Fruit fly (Drosophila melanogaster) whole organism, embryonic: ENCODE results near the gene CG9444.

Source experiments
- Atf-2 ChIP-seq: fragments of 200-800 bp; sonication (Bioruptor generic); optimal IDR thresholded peaks from 2 replicates; lab custom pipeline; 2016; ENCODE audit warnings: missing biosample characterization, missing genetic modification characterization
- Atf3 ChIP-seq: fragments of 200-800 bp; sonication (Bioruptor generic); optimal IDR thresholded peaks from 3 replicates; lab custom pipeline; 2016; ENCODE audit warnings: missing biosample characterization, missing genetic modification characterization
- Awh ChIP-seq: fragments of 200-800 bp; sonication (Bioruptor generic); IDR thresholded peaks from 2 replicates; pipeline ENCODE4, ENCODE4 v1.3.6; 2022; ENCODE audit warnings: missing biosample characterization, missing genetic modification characterization
- BEAF-32 ChIP-seq: fragments of 200-800 bp; sonication (Bioruptor generic); optimal IDR thresholded peaks from 3 replicates; lab custom pipeline; 2017; ENCODE audit warnings: missing biosample characterization, missing genetic modification characterization, mild to moderate bottlenecking, moderate library complexity, missing genetic modification reagents
- Blimp-1 ChIP-seq: fragments of 200-800 bp; sonication (Bioruptor generic); optimal IDR thresholded peaks from 3 replicates; lab custom pipeline; 2018; ENCODE audit warnings: missing biosample characterization, missing genetic modification characterization, mild to moderate bottlenecking, moderate library complexity, missing genetic modification reagents
- Bteb2 ChIP-seq: fragments of 200-800 bp; sonication (Bioruptor generic); optimal IDR thresholded peaks from 2 replicates; lab custom pipeline; 2016; ENCODE audit warnings: missing biosample characterization, missing genetic modification characterization
- CG10267 ChIP-seq: fragments of 200-800 bp; sonication (Bioruptor generic); optimal IDR thresholded peaks from 2 replicates; lab custom pipeline; 2018; ENCODE audit warnings: missing biosample characterization, mild to moderate bottlenecking, missing genetic modification characterization, moderate library complexity
- CG10462 ChIP-seq: fragments of 200-800 bp; sonication (Bioruptor generic); optimal IDR thresholded peaks from 2 replicates; lab custom pipeline; 2016; ENCODE audit warnings: missing biosample characterization, missing genetic modification characterization
- CG11093 ChIP-seq: fragments of 200-800 bp; sonication (Bioruptor generic); IDR thresholded peaks from 3 replicates; pipeline ENCODE4 v1.3.6; 2022; ENCODE audit warnings: missing biosample characterization, missing genetic modification characterization
- CG11398 ChIP-seq: fragments of 200-800 bp; sonication (Bioruptor generic); optimal IDR thresholded peaks from 2 replicates; lab custom pipeline; 2016; ENCODE audit warnings: missing biosample characterization, missing genetic modification characterization
- CG11696 ChIP-seq: fragments of 200-800 bp; sonication (Bioruptor generic); IDR thresholded peaks from 2 replicates; pipeline ENCODE4 v1.3.6; 2022; ENCODE audit warnings: missing biosample characterization, missing genetic modification characterization
- CG14014 ChIP-seq: fragments of 200-800 bp; sonication (Bioruptor generic); IDR thresholded peaks from 2 replicates; pipeline ENCODE4 v1.3.6; 2022; ENCODE audit warnings: missing biosample characterization, missing genetic modification characterization
- CG14050 ChIP-seq: fragments of 200-800 bp; sonication (Bioruptor generic); IDR thresholded peaks from 3 replicates; pipeline ENCODE4 v1.3.6; 2022; ENCODE audit warnings: missing biosample characterization, missing genetic modification characterization
- CG1602 ChIP-seq: fragments of 200-800 bp; sonication (Bioruptor generic); optimal IDR thresholded peaks from 3 replicates; lab custom pipeline; 2016; ENCODE audit warnings: missing biosample characterization, missing genetic modification characterization
- CG1603 ChIP-seq: fragments of 200-800 bp; sonication (Bioruptor generic); optimal IDR thresholded peaks from 2 replicates; lab custom pipeline; 2019; ENCODE audit warnings: missing biosample characterization, mild to moderate bottlenecking, missing genetic modification characterization, moderate library complexity
- CG16815 ChIP-seq: fragments of 200-800 bp; sonication (Bioruptor generic); optimal IDR thresholded peaks from 3 replicates; lab custom pipeline; 2017; ENCODE audit warnings: missing biosample characterization, mild to moderate bottlenecking, missing genetic modification characterization
- CG3163 ChIP-seq: fragments of 200-800 bp; sonication (Bioruptor generic); optimal IDR thresholded peaks from 3 replicates; lab custom pipeline; 2016; ENCODE audit warnings: missing biosample characterization, missing genetic modification characterization
- CG32532 ChIP-seq: fragments of 200-800 bp; sonication (Bioruptor generic); IDR thresholded peaks from 2 replicates; pipeline ENCODE4 v1.3.6; 2022; ENCODE audit warnings: missing biosample characterization, missing genetic modification characterization
- CG3407 ChIP-seq: fragments of 200-800 bp; sonication (Bioruptor generic); optimal IDR thresholded peaks from 2 replicates; lab custom pipeline; 2018; ENCODE audit warnings: missing biosample characterization, mild to moderate bottlenecking, missing genetic modification characterization
- CG4282 ChIP-seq: fragments of 200-800 bp; sonication (Bioruptor generic); optimal IDR thresholded peaks from 2 replicates; lab custom pipeline; 2016; ENCODE audit warnings: missing biosample characterization, missing genetic modification characterization
- CG4820 ChIP-seq: fragments of 200-800 bp; sonication (Bioruptor generic); optimal IDR thresholded peaks from 3 replicates; lab custom pipeline; 2016; ENCODE audit warnings: missing biosample characterization, missing genetic modification characterization
- CG5180 ChIP-seq: fragments of 200-800 bp; sonication (Bioruptor generic); optimal IDR thresholded peaks from 3 replicates; lab custom pipeline; 2017; ENCODE audit warnings: missing biosample characterization, missing genetic modification characterization, mild to moderate bottlenecking, moderate library complexity, missing genetic modification reagents
- CG5245 ChIP-seq: fragments of 200-800 bp; sonication (Bioruptor generic); optimal IDR thresholded peaks from 3 replicates; lab custom pipeline; 2016; ENCODE audit warnings: missing biosample characterization, missing genetic modification characterization
- CG6791 ChIP-seq: fragments of 200-800 bp; sonication (Bioruptor generic); IDR thresholded peaks from 3 replicates; pipeline ENCODE4 v1.3.6; 2022; ENCODE audit warnings: missing biosample characterization, missing genetic modification characterization; ENCODE audit not compliant: partially characterized antibody
- CG7987 ChIP-seq: fragments of 200-800 bp; sonication (Bioruptor generic); optimal IDR thresholded peaks from 2 replicates; lab custom pipeline; 2018; ENCODE audit warnings: missing biosample characterization, mild to moderate bottlenecking, missing genetic modification characterization, moderate library complexity
- CG8290 ChIP-seq, 3 experiments: fragments of 200-800 bp; sonication (Bioruptor generic); optimal IDR thresholded peaks; 2 replicates each; lab custom pipeline; 2016 to 2019; ENCODE audit warnings: missing biosample characterization in 3 of 3, missing genetic modification characterization in 3 of 3, mild to moderate bottlenecking in 2 of 3, moderate library complexity in 1 of 3
- CG9797 ChIP-seq: fragments of 200-800 bp; sonication (Bioruptor generic); optimal IDR thresholded peaks from 3 replicates; lab custom pipeline; 2018; ENCODE audit warnings: missing biosample characterization, mild to moderate bottlenecking, missing genetic modification characterization
- CG9876 ChIP-seq: fragments of 200-800 bp; sonication (Bioruptor generic); optimal IDR thresholded peaks from 2 replicates; lab custom pipeline; 2016; ENCODE audit warnings: missing biosample characterization, missing genetic modification characterization
- Dad ChIP-seq: fragments of 200-800 bp; sonication (Bioruptor generic); optimal IDR thresholded peaks from 3 replicates; lab custom pipeline; 2016; ENCODE audit warnings: missing biosample characterization, missing genetic modification characterization
- Med ChIP-seq: fragments of 200-800 bp; sonication (Bioruptor generic); peaks from one replicate; lab custom pipeline; 2016; ENCODE audit warnings: missing biosample characterization, missing genetic modification characterization, mild to moderate bottlenecking, inconsistent platforms, moderate library complexity
- Rfx ChIP-seq: fragments of 200-800 bp; sonication (Bioruptor generic); IDR thresholded peaks from 2 replicates; pipeline ENCODE4 v1.3.6; 2022; ENCODE audit warnings: missing biosample characterization, missing genetic modification characterization
- TFAM ChIP-seq: fragments of 200-800 bp; sonication (Bioruptor generic); optimal IDR thresholded peaks from 2 replicates; lab custom pipeline; 2017; ENCODE audit warnings: missing biosample characterization, missing genetic modification characterization, inconsistent platforms
- Usf ChIP-seq: fragments of 200-800 bp; sonication (Bioruptor generic); optimal IDR thresholded peaks from 2 replicates; lab custom pipeline; 2017; ENCODE audit warnings: missing genotype, missing biosample characterization, missing genetic modification characterization
- al ChIP-seq: fragments of 200-800 bp; sonication (Bioruptor generic); IDR thresholded peaks from 2 replicates; pipeline ENCODE4 v1.3.6; 2022; ENCODE audit warnings: missing biosample characterization, missing genetic modification characterization
- bsh ChIP-seq, 2 experiments: fragments of 200-800 bp; sonication (Bioruptor generic); optimal IDR thresholded peaks; 2 replicates each; lab custom pipeline; 2017 to 2018; ENCODE audit warnings: mild to moderate bottlenecking in 2 of 2, missing biosample characterization in 2 of 2, missing genetic modification characterization in 2 of 2, moderate library complexity in 1 of 2
- corto ChIP-seq: fragments of 200-800 bp; sonication (Bioruptor generic); optimal IDR thresholded peaks from 2 replicates; lab custom pipeline; 2016; ENCODE audit warnings: missing biosample characterization, mild to moderate bottlenecking, missing genetic modification characterization, moderate library complexity
- crp ChIP-seq, 2 experiments: fragments of 200-800 bp; sonication (Bioruptor generic); optimal IDR thresholded peaks; 2 replicates in 1 of 2; 3 replicates in 1 of 2; lab custom pipeline; 2017; ENCODE audit warnings: missing biosample characterization in 2 of 2, missing genetic modification characterization in 2 of 2, mild to moderate bottlenecking in 1 of 2, moderate library complexity in 1 of 2
- fd64A ChIP-seq: fragments of 200-800 bp; sonication (Bioruptor generic); optimal IDR thresholded peaks from 3 replicates; lab custom pipeline; 2018; ENCODE audit warnings: missing biosample characterization, mild to moderate bottlenecking, missing genetic modification characterization
- gce ChIP-seq: fragments of 200-800 bp; sonication (Bioruptor generic); IDR thresholded peaks from 3 replicates; pipeline ENCODE4 v1.3.6; 2022; ENCODE audit warnings: missing biosample characterization, missing genetic modification characterization
- grn ChIP-seq: fragments of 200-800 bp; sonication (Bioruptor generic); optimal IDR thresholded peaks from 3 replicates; lab custom pipeline; 2017; ENCODE audit warnings: missing biosample characterization, missing genetic modification characterization
- p53 ChIP-seq: fragments of 200-800 bp; sonication (Bioruptor generic); optimal IDR thresholded peaks from 2 replicates; lab custom pipeline; 2016; ENCODE audit warnings: missing biosample characterization, missing genetic modification characterization
- pros ChIP-seq: fragments of 200-800 bp; sonication (Bioruptor generic); optimal IDR thresholded peaks from 3 replicates; lab custom pipeline; 2019; ENCODE audit warnings: missing biosample characterization, mild to moderate bottlenecking, missing genetic modification characterization, moderate library complexity
- ranshi ChIP-seq: fragments of 200-800 bp; sonication (Bioruptor generic); IDR thresholded peaks from 2 replicates; pipeline ENCODE4 v1.3.6; 2022; ENCODE audit warnings: missing biosample characterization, missing genetic modification characterization
- rib ChIP-seq: fragments of 200-800 bp; sonication (Bioruptor generic); IDR thresholded peaks from 2 replicates; pipeline ENCODE4 v1.3.6; 2022; ENCODE audit warnings: missing biosample characterization, missing genetic modification characterization
- scrt ChIP-seq: fragments of 200-800 bp; sonication (Bioruptor generic); optimal IDR thresholded peaks from 2 replicates; lab custom pipeline; 2018; ENCODE audit warnings: missing biosample characterization, mild to moderate bottlenecking, missing genetic modification characterization, moderate library complexity
- sd ChIP-seq: fragments of 200-800 bp; sonication (Bioruptor generic); optimal IDR thresholded peaks from 3 replicates; lab custom pipeline; 2018; ENCODE audit warnings: missing biosample characterization, mild to moderate bottlenecking, missing genetic modification characterization, moderate library complexity
- seq ChIP-seq: fragments of 200-800 bp; sonication (Bioruptor generic); IDR thresholded peaks from 2 replicates; pipeline ENCODE4 v1.3.6; 2022; ENCODE audit warnings: missing biosample characterization, missing genetic modification characterization
- shn ChIP-seq: fragments of 200-800 bp; sonication (Bioruptor generic); optimal IDR thresholded peaks from 3 replicates; lab custom pipeline; 2016; ENCODE audit warnings: missing biosample characterization, missing genetic modification characterization
- trem ChIP-seq: fragments of 200-800 bp; optimal IDR thresholded peaks from 3 replicates; lab custom pipeline; 2019; ENCODE audit warnings: missing biosample characterization, mild to moderate bottlenecking, missing genetic modification characterization, moderate library complexity
- tx ChIP-seq: fragments of 200-800 bp; sonication (Bioruptor generic); optimal IDR thresholded peaks from 2 replicates; lab custom pipeline; 2016; ENCODE audit warnings: missing biosample characterization, missing genetic modification characterization
- zfh2 ChIP-seq: fragments of 200-800 bp; sonication (Bioruptor generic); optimal IDR thresholded peaks from 2 replicates; lab custom pipeline; 2016; ENCODE audit warnings: missing biosample characterization, missing genetic modification characterization

Gene CG9444

DNA sequence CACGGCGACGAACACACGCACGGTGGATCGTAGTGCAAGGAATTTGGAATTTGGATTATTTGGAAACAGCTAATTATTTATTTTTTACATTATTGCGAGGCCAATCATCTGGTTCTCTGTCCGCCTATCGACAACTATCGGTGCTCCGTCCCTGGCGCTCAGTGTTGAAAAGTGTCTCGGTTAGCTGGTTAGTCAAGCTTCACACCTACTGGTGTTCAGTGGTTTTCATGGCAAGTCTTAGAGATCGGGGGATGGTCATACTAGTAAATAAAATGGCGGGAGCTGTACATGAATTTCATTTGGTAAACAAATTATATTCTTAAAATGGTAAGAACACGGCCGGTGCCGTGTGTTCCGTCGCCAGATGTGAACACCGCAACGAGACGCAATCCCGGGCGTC is 26.8 kb upstream of the CG9444 start, which contains the start of the genes trbd and dmt (continued):
- TF ChIP-seq CG10462 (GFP tag; lab: Kevin White, UChicago), result peak; percentile 11
- peak; percentile 42 for TF ChIP-seq Bteb2 (GFP tag; lab: Kevin White, UChicago)
- peak; percentile 57 for TF ChIP-seq CG4282
- TF ChIP-seq Med (GFP tag; lab: Kevin White, UChicago), result peak; percentile 98
- no peak for TF ChIP-seq CG32532 (GFP tag; lab: Robert Waterston, UW)
- TF ChIP-seq Rfx (GFP tag; lab: Robert Waterston, UW), result no peak
- TF ChIP-seq CG6791 (GFP tag; lab: Robert Waterston, UW), result no peak
- TF ChIP-seq tx (GFP tag; lab: Kevin White, UChicago), result peak; percentile 58
- TF ChIP-seq CG3163 (GFP tag; lab: Kevin White, UChicago), result peak; percentile 62
- TF ChIP-seq CG16815 (GFP tag; lab: Kevin White, UChicago), result peak; percentile 12
- TF ChIP-seq CG10267 (tag; lab: Kevin White, UChicago), result peak; percentile 98
- TF ChIP-seq ranshi (GFP tag; lab: Robert Waterston, UW), result no peak
- no peak for TF ChIP-seq al (GFP tag; lab: Robert Waterston, UW)
- no peak for TF ChIP-seq grn
- TF ChIP-seq BEAF-32 (GFP tag; lab: Kevin White, UChicago), result peak; percentile 82
- TF ChIP-seq Atf-2, result peak; percentile 17
- peak; percentile 76 for TF ChIP-seq CG9876 (GFP tag; lab: Kevin White, UChicago)
- TF ChIP-seq CG1602 (GFP tag; lab: Kevin White, UChicago), result peak; percentile 40
- peak; percentile 66 for TF ChIP-seq Dad
- peak; percentile 67 for TF ChIP-seq CG8290 (GFP tag; optimal IDR thresholded peaks at IDR 0.05; lab: Kevin White, UChicago)
- TF ChIP-seq CG8290 (tag; optimal IDR thresholded peaks at IDR 0.05; lab: Kevin White, UChicago), result no peak
- peak; percentile 45 to 92 for TF ChIP-seq crp (GFP tag; optimal IDR thresholded peaks at IDR 0.05; lab: Kevin White, UChicago)
- TF ChIP-seq seq, result no peak
- TF ChIP-seq Usf (GFP tag; lab: Kevin White, UChicago), result no peak
- no peak for TF ChIP-seq gce (GFP tag; lab: Robert Waterston, UW)
- TF ChIP-seq CG14014 (GFP tag; lab: Robert Waterston, UW), result no peak
- peak; percentile 28 for TF ChIP-seq CG5245 (GFP tag; lab: Kevin White, UChicago)
- TF ChIP-seq Blimp-1 (GFP tag; lab: Kevin White, UChicago), result no peak
- TF ChIP-seq Awh, result no peak
- no peak for TF ChIP-seq pros (GFP tag; lab: Kevin White, UChicago)
- peak; percentile 50 for TF ChIP-seq Atf3 (GFP tag; lab: Kevin White, UChicago)
- TF ChIP-seq p53, result peak; percentile 78
- TF ChIP-seq scrt (GFP tag; lab: Kevin White, UChicago), result no peak
- TF ChIP-seq CG4820 (GFP tag; lab: Kevin White, UChicago), result peak; percentile 30
- TF ChIP-seq CG5180 (GFP tag; lab: Kevin White, UChicago), result no peak
- TF ChIP-seq CG11093 (GFP tag; lab: Robert Waterston, UW), result no peak
- no peak for TF ChIP-seq sd (tag; lab: Kevin White, UChicago)
- no peak for TF ChIP-seq CG11696
- peak; percentile 37 for TF ChIP-seq shn (GFP tag; lab: Kevin White, UChicago)
- no peak for TF ChIP-seq bsh (GFP tag; optimal IDR thresholded peaks at IDR 0.05; lab: Kevin White, UChicago)
- no peak for TF ChIP-seq CG3407
- TF ChIP-seq CG1603, result peak; percentile 93
- no peak for TF ChIP-seq CG14050
- TF ChIP-seq CG11398, result peak; percentile 50
- TF ChIP-seq CG7987 (GFP tag; lab: Kevin White, UChicago), result peak; percentile 79
- peak; percentile 81 for TF ChIP-seq zfh2 (GFP tag; lab: Kevin White, UChicago)
- TF ChIP-seq CG9797 (GFP tag; lab: Kevin White, UChicago), result peak; percentile 96
- TF ChIP-seq TFAM (GFP tag; lab: Kevin White, UChicago), result no peak
- no peak for TF ChIP-seq rib (GFP tag; lab: Robert Waterston, UW)
- no peak for TF ChIP-seq corto
- TF ChIP-seq trem (tag; lab: Kevin White, UChicago), result peak; percentile 78
- no peak for TF ChIP-seq fd64A (GFP tag; lab: Kevin White, UChicago)
